Fruit fly (Drosophila melanogaster) whole organism, embryonic: ENCODE data around the gene Psa.
A peak's percentile ranks its signal among the peaks of the same experiment; 100 is the strongest.

Experiments
- Abd-B ChIP-seq: fragments of 200-800 bp; sonication (Bioruptor generic); optimal IDR thresholded peaks from 2 replicates; lab custom pipeline; 2018; ENCODE audit warnings: missing biosample characterization, mild to moderate bottlenecking, missing genetic modification characterization, moderate library complexity
- CG12299 ChIP-seq: fragments of 200-800 bp; sonication (Bioruptor generic); optimal IDR thresholded peaks from 2 replicates; lab custom pipeline; 2018; ENCODE audit warnings: missing biosample characterization, mild to moderate bottlenecking, missing genetic modification characterization
- CG13287 ChIP-seq: fragments of 200-800 bp; sonication (Bioruptor generic); IDR thresholded peaks from 2 replicates; pipeline ENCODE4 v1.3.6; 2022; ENCODE audit warnings: missing biosample characterization, missing genetic modification characterization; ENCODE audit not compliant: partially characterized antibody
- CG14441 ChIP-seq: fragments of 200-800 bp; sonication (Bioruptor generic); IDR thresholded peaks from 2 replicates; pipeline ENCODE4 v1.3.6; 2022; ENCODE audit warnings: missing biosample characterization, missing genetic modification characterization
- CG15011 ChIP-seq: fragments of 200-800 bp; sonication (Bioruptor generic); optimal IDR thresholded peaks from 3 replicates; lab custom pipeline; 2018; ENCODE audit warnings: missing biosample characterization, mild to moderate bottlenecking, missing genetic modification characterization
- CG15479 ChIP-seq: fragments of 200-800 bp; sonication (Bioruptor generic); optimal IDR thresholded peaks from 3 replicates; lab custom pipeline; 2019; ENCODE audit warnings: missing biosample characterization, mild to moderate bottlenecking, missing genetic modification characterization, moderate library complexity
- CG15696 ChIP-seq: fragments of 200-800 bp; sonication (Bioruptor generic); optimal IDR thresholded peaks from 2 replicates; lab custom pipeline; 2019; ENCODE audit warnings: missing biosample characterization, mild to moderate bottlenecking, missing genetic modification characterization, moderate library complexity
- CG17912 ChIP-seq: fragments of 200-800 bp; sonication (Bioruptor generic); optimal IDR thresholded peaks from 2 replicates; lab custom pipeline; 2018; ENCODE audit warnings: missing biosample characterization, mild to moderate bottlenecking, missing genetic modification characterization
- CG3065 ChIP-seq: fragments of 200-800 bp; sonication (Bioruptor generic); optimal IDR thresholded peaks from 2 replicates; lab custom pipeline; 2016; ENCODE audit warnings: missing biosample characterization, missing genetic modification characterization
- CG32772 ChIP-seq: fragments of 200-800 bp; sonication (Bioruptor generic); IDR thresholded peaks from 2 replicates; pipeline ENCODE4 v1.3.6; 2022; ENCODE audit warnings: missing biosample characterization, missing genetic modification characterization
- CG34422 ChIP-seq: fragments of 200-800 bp; sonication (Bioruptor generic); IDR thresholded peaks from 3 replicates; pipeline ENCODE4 v1.3.6; 2022; ENCODE audit warnings: missing biosample characterization, missing genetic modification characterization
- CG4360 ChIP-seq: fragments of 200-800 bp; sonication (Bioruptor generic); IDR thresholded peaks from 2 replicates; pipeline ENCODE4 v1.3.6; 2022; ENCODE audit warnings: missing biosample characterization, missing genetic modification characterization
- CG6254 ChIP-seq: fragments of 200-800 bp; sonication (Bioruptor generic); optimal IDR thresholded peaks from 3 replicates; lab custom pipeline; 2017; ENCODE audit warnings: mild to moderate bottlenecking, missing biosample characterization, missing genetic modification reagents, missing genetic modification characterization
- CG6689 ChIP-seq: fragments of 200-800 bp; sonication (Bioruptor generic); IDR thresholded peaks from 2 replicates; pipeline ENCODE4 v1.3.6; 2022; ENCODE audit warnings: missing biosample characterization, missing genetic modification characterization
- CG6765 ChIP-seq: fragments of 200-800 bp; sonication (Bioruptor generic); optimal IDR thresholded peaks from 3 replicates; lab custom pipeline; 2017; ENCODE audit warnings: missing biosample characterization, mild to moderate bottlenecking, missing genetic modification characterization
- CG6791 ChIP-seq: fragments of 200-800 bp; sonication (Bioruptor generic); IDR thresholded peaks from 3 replicates; pipeline ENCODE4 v1.3.6; 2022; ENCODE audit warnings: missing biosample characterization, missing genetic modification characterization; ENCODE audit not compliant: partially characterized antibody
- CG9609 ChIP-seq: fragments of 200-800 bp; sonication (Bioruptor generic); optimal IDR thresholded peaks from 3 replicates; lab custom pipeline; 2016; ENCODE audit warnings: missing biosample characterization, missing genetic modification characterization
- CG9817 ChIP-seq: fragments of 200-800 bp; sonication (Bioruptor generic); optimal IDR thresholded peaks from 2 replicates; lab custom pipeline; 2018; ENCODE audit warnings: missing biosample characterization, mild to moderate bottlenecking, missing genetic modification characterization, moderate library complexity
- Chrac-16 ChIP-seq: fragments of 200-800 bp; sonication (Bioruptor generic); optimal IDR thresholded peaks from 3 replicates; lab custom pipeline; 2016; ENCODE audit warnings: missing biosample characterization, missing genetic modification characterization
- D19B ChIP-seq: fragments of 200-800 bp; sonication (Bioruptor generic); optimal IDR thresholded peaks from 2 replicates; lab custom pipeline; 2017; ENCODE audit warnings: missing biosample characterization, mild to moderate bottlenecking, missing genetic modification characterization
- Deaf1 ChIP-seq: fragments of 200-800 bp; optimal IDR thresholded peaks from 3 replicates; lab custom pipeline; 2019; ENCODE audit warnings: missing biosample characterization, mild to moderate bottlenecking, missing genetic modification characterization, moderate library complexity
- HHEX ChIP-seq: fragments of 200-800 bp; sonication (Bioruptor generic); optimal IDR thresholded peaks from 3 replicates; lab custom pipeline; 2017; ENCODE audit warnings: missing biosample characterization, mild to moderate bottlenecking, missing genetic modification characterization, missing genetic modification reagents
- HLH3B ChIP-seq: fragments of 200-800 bp; sonication (Bioruptor generic); IDR thresholded peaks from 2 replicates; pipeline ENCODE4 v1.3.6; 2022; ENCODE audit warnings: missing biosample characterization, missing genetic modification characterization
- HLHmδ ChIP-seq: fragments of 200-800 bp; sonication (Bioruptor generic); optimal IDR thresholded peaks from 2 replicates; lab custom pipeline; 2018; ENCODE audit warnings: missing biosample characterization, mild to moderate bottlenecking, missing genetic modification characterization, moderate library complexity
- HmgZ ChIP-seq: fragments of 200-800 bp; sonication (Bioruptor generic); optimal IDR thresholded peaks from 2 replicates; lab custom pipeline; 2018; ENCODE audit warnings: missing biosample characterization, mild to moderate bottlenecking, missing genetic modification characterization
- Hr39 ChIP-seq: fragments of >200 bp; optimal IDR thresholded peaks from 2 replicates; lab custom pipeline; 2017
- Lpt ChIP-seq: fragments of >200 bp; optimal IDR thresholded peaks from 2 replicates; lab custom pipeline; 2018; ENCODE audit warnings: missing biosample characterization, missing genetic modification characterization
- MBD-R2 ChIP-seq: fragments of 200-800 bp; sonication (Bioruptor generic); IDR thresholded peaks from 2 replicates; pipeline ENCODE4 v1.3.6; 2022; ENCODE audit warnings: missing biosample characterization, missing genetic modification characterization
- MTF-1 ChIP-seq: fragments of 200-800 bp; sonication (Bioruptor generic); optimal IDR thresholded peaks from 2 replicates; lab custom pipeline; 2018; ENCODE audit warnings: missing biosample characterization, mild to moderate bottlenecking, missing genetic modification characterization, borderline replicate concordance
- Meics ChIP-seq: fragments of 200-800 bp; sonication (Bioruptor generic); optimal IDR thresholded peaks from 2 replicates; lab custom pipeline; 2017; ENCODE audit warnings: missing biosample characterization, mild to moderate bottlenecking, missing genetic modification characterization
- NfI ChIP-seq: fragments of 200-800 bp; sonication (Bioruptor generic); optimal IDR thresholded peaks from 3 replicates; lab custom pipeline; 2018; ENCODE audit warnings: missing biosample characterization, mild to moderate bottlenecking, missing genetic modification characterization, moderate library complexity
- Oli ChIP-seq: fragments of 200-800 bp; sonication (Bioruptor generic); optimal IDR thresholded peaks from 2 replicates; lab custom pipeline; 2018; ENCODE audit warnings: missing biosample characterization, mild to moderate bottlenecking, missing genetic modification characterization, moderate library complexity
- Pdp1 ChIP-seq, 2 experiments: fragments of 200-800 bp; sonication (Bioruptor generic); optimal IDR thresholded peaks; 3 replicates each; lab custom pipeline; 2016; ENCODE audit warnings: missing biosample characterization in 2 of 2, missing genetic modification characterization in 2 of 2, mild to moderate bottlenecking in 1 of 2, moderate library complexity in 1 of 2
- Ptx1 ChIP-seq: fragments of 200-800 bp; sonication (Bioruptor generic); IDR thresholded peaks from 2 replicates; pipeline ENCODE4 v1.3.6; 2022; ENCODE audit warnings: missing biosample characterization, missing genetic modification characterization
- Rx ChIP-seq: fragments of 200-800 bp; sonication (Bioruptor generic); IDR thresholded peaks from 2 replicates; pipeline ENCODE4 v1.3.6; 2022; ENCODE audit warnings: missing biosample characterization, missing genetic modification characterization
- Taf1 ChIP-seq: fragments of 200-800 bp; sonication (Bioruptor generic); IDR thresholded peaks from 2 replicates; pipeline ENCODE4 v1.3.6; 2022; ENCODE audit warnings: missing biosample characterization, missing genetic modification characterization
- Trl ChIP-seq, 3 experiments: fragments of >200 bp in 2 of 3; fragments of 200-800 bp in 1 of 3; sonication (Bioruptor generic) in 1 of 3; optimal IDR thresholded peaks; 2 replicates in 1 of 3; 3 replicates in 2 of 3; lab custom pipeline; 2016 to 2017; ENCODE audit warnings: missing biosample characterization in 1 of 3, missing genetic modification characterization in 1 of 3
- aop ChIP-seq: fragments of 200-800 bp; sonication (Bioruptor generic); IDR thresholded peaks from 2 replicates; pipeline ENCODE4 v1.3.6; 2022; ENCODE audit warnings: missing biosample characterization, missing genetic modification characterization
- esg ChIP-seq: fragments of 200-800 bp; sonication (Bioruptor generic); conservative IDR thresholded peaks from 2 replicates; pipeline ENCODE4 v1.3.6; 2022; ENCODE audit warnings: missing biosample characterization, missing genetic modification characterization
- exex ChIP-seq: fragments of 200-800 bp; sonication (Bioruptor generic); optimal IDR thresholded peaks from 4 replicates; lab custom pipeline; 2018; ENCODE audit warnings: missing biosample characterization, mild to moderate bottlenecking, missing genetic modification characterization, moderate library complexity
- hkb ChIP-seq, 2 experiments: fragments of 200-800 bp in 1 of 2; fragments of >200 bp in 1 of 2; sonication (Bioruptor generic) in 1 of 2; IDR thresholded peaks in 1 of 2; optimal IDR thresholded peaks in 1 of 2; 2 replicates each; pipeline versions ENCODE4 v1.3.6 to Lab custom; 2017 to 2022; ENCODE audit warnings: missing biosample characterization in 1 of 2, missing genetic modification characterization in 1 of 2
- klu ChIP-seq: fragments of 200-800 bp; sonication (Bioruptor generic); IDR thresholded peaks from 2 replicates; pipeline ENCODE4 v1.3.6; 2022; ENCODE audit warnings: missing biosample characterization, missing genetic modification characterization
- maf-S ChIP-seq: fragments of 200-800 bp; sonication (Bioruptor generic); optimal IDR thresholded peaks from 2 replicates; lab custom pipeline; 2016; ENCODE audit warnings: missing biosample characterization, missing genetic modification characterization
- nerfin-1 ChIP-seq: fragments of 200-800 bp; sonication (Bioruptor generic); optimal IDR thresholded peaks from 3 replicates; lab custom pipeline; 2019; ENCODE audit warnings: missing biosample characterization, mild to moderate bottlenecking, missing genetic modification characterization, moderate library complexity
- otp ChIP-seq: fragments of 200-800 bp; sonication (Bioruptor generic); IDR thresholded peaks from 3 replicates; pipeline ENCODE4, ENCODE4 v1.3.6; 2022; ENCODE audit warnings: missing biosample characterization, missing genetic modification characterization
- pum ChIP-seq: fragments of 200-800 bp; sonication (Bioruptor generic); optimal IDR thresholded peaks from 2 replicates; lab custom pipeline; 2016; ENCODE audit warnings: missing biosample characterization, missing genetic modification characterization
- toy ChIP-seq: fragments of 200-800 bp; sonication (Bioruptor generic); IDR thresholded peaks from 2 replicates; pipeline ENCODE4 v1.3.6; 2022; ENCODE audit warnings: missing biosample characterization, missing genetic modification characterization
- ttk ChIP-seq: fragments of 200-800 bp; sonication (Bioruptor generic); IDR thresholded peaks from 2 replicates; pipeline ENCODE4 v2.1.2; 2022; ENCODE audit warnings: missing biosample characterization, missing genetic modification characterization

Psa gene

DNA sequence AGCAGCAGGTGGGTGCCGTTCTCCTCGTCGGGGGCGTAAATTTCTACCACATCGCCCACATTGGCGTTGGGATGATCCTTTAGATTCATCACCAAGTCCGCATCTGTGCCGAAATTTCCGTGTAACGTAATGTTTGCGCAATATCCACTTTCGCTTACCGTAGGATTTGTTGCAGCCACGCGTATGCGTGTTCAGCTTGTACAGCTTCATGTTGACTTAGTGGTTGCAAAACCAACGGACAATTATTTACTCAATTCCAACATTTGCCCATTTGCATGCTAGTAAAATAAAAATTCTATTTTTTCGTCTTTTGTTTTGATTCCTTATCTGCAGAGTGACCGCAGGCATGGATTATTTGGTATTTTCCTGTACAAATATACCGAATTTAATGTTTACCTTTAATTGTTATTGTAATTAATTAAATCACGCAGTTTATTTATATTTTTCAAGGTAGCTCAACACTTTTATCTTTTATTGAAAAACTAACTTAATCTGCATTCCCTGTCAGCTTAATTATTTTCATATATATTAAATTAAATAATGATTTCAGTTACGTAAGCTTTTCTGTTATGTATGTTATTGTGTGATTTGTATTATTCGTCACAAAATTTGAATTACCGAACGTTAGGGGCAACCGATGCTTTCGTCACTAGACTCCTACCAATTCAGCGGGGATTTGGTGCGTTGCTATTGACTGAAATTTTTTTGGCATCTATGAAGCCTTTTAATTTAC is 31.2 kb downstream of the Psa start, which contains the start of gene Iml1 (continued):
- TF ChIP-seq CG6254 (GFP tag; lab: Kevin White, UChicago) = peak; percentile 68
- peak; percentile 11 for TF ChIP-seq Oli (tag; lab: Kevin White, UChicago)
- peak; percentile 27 for TF ChIP-seq klu
- no peak for TF ChIP-seq CG15011 (GFP tag; lab: Kevin White, UChicago)
- peak; percentile 30 for TF ChIP-seq CG12299 (tag; lab: Kevin White, UChicago)
- TF ChIP-seq Hr39 (lab: Kevin White, UChicago) = no peak
- peak; percentile 60 for TF ChIP-seq nerfin-1 (tag; lab: Kevin White, UChicago)
- 0 out of 2 replicates have a peak, but pooled peaks have one; percentile 23 for TF ChIP-seq ttk (GFP tag; lab: Robert Waterston, UW)
- peak; percentile 31; the same call in 1 of the 2 replicates for TF ChIP-seq CG4360
- peak; percentile 61 for TF ChIP-seq CG15479 (GFP tag; lab: Kevin White, UChicago)
- peak; percentile 60 for TF ChIP-seq CG14441 (GFP tag; lab: Robert Waterston, UW)
- TF ChIP-seq CG17912 (GFP tag; lab: Kevin White, UChicago) = no peak
- 0 out of 2 replicates have a peak, but pooled peaks have one; percentile 14 for TF ChIP-seq Rx (GFP tag; lab: Robert Waterston, UW)
- TF ChIP-seq toy = 0 out of 2 replicates have a peak, but pooled peaks have one; percentile 14
- no peak for TF ChIP-seq aop (GFP tag; lab: Robert Waterston, UW)
- TF ChIP-seq CG9609 (GFP tag; lab: Kevin White, UChicago) = no peak
- TF ChIP-seq CG3065 (GFP tag; lab: Kevin White, UChicago) = no peak
- TF ChIP-seq Meics = peak; percentile 100
- peak; percentile 33 to 84 for TF ChIP-seq Pdp1 (GFP tag; optimal IDR thresholded peaks at IDR 0.05; lab: Kevin White, UChicago)
- peak; percentile 25; the same call in 1 of the 2 replicates for TF ChIP-seq CG13287 (GFP tag; lab: Robert Waterston, UW)
- TF ChIP-seq hkb (optimal IDR thresholded peaks at IDR 0.05; lab: Kevin White, UChicago) = no peak
- peak; percentile 33; the same call in 1 of the 2 replicates for TF ChIP-seq hkb (GFP tag; IDR thresholded peaks at IDR 0.05; lab: Robert Waterston, UW)
- peak; percentile 61 for TF ChIP-seq Abd-B (GFP tag; lab: Kevin White, UChicago)
- TF ChIP-seq esg (GFP tag; lab: Robert Waterston, UW) = 0 out of 2 replicates have a peak, but pooled peaks have one; percentile 29
- no peak for TF ChIP-seq CG6765 (GFP tag; lab: Kevin White, UChicago)
- TF ChIP-seq otp (GFP tag; lab: Robert Waterston, UW) = no peak
- no peak for TF ChIP-seq HLH3B (GFP tag; lab: Robert Waterston, UW)
- TF ChIP-seq CG34422 (GFP tag; lab: Robert Waterston, UW) = peak; percentile 53; the same call in 1 of the 3 replicates
- peak; percentile 17 for TF ChIP-seq NfI
- TF ChIP-seq Chrac-16 = peak; percentile 10
- TF ChIP-seq CG6791 = no peak
- TF ChIP-seq exex (tag; lab: Kevin White, UChicago) = peak; percentile 49
- no peak for TF ChIP-seq MTF-1 (GFP tag; lab: Kevin White, UChicago)
- TF ChIP-seq CG15696 (tag; lab: Kevin White, UChicago) = peak; percentile 6
- no peak for TF ChIP-seq HmgZ
- no peak for TF ChIP-seq D19B (GFP tag; lab: Kevin White, UChicago)
- TF ChIP-seq pum = no peak
- TF ChIP-seq CG6689 = peak; percentile 85
- peak; percentile 75 for TF ChIP-seq Ptx1 (GFP tag; lab: Robert Waterston, UW)
- TF ChIP-seq HLHmδ = no peak
- TF ChIP-seq CG32772 = peak; percentile 49
- no peak for TF ChIP-seq Trl (optimal IDR thresholded peaks at IDR 0.05; lab: Kevin White, UChicago)
- TF ChIP-seq Trl (GFP tag; optimal IDR thresholded peaks at IDR 0.05; lab: Kevin White, UChicago) = peak; percentile 32
- no peak for TF ChIP-seq Deaf1 (tag; lab: Kevin White, UChicago)
- peak; percentile 8 for TF ChIP-seq CG9817
- no peak for TF ChIP-seq HHEX
- TF ChIP-seq maf-S (GFP tag; lab: Kevin White, UChicago) = no peak
- no peak for TF ChIP-seq Lpt (GFP tag; lab: Kevin White, UChicago)
- peak; percentile 65; the same call in 1 of the 2 replicates for TF ChIP-seq MBD-R2
- TF ChIP-seq Taf1 (GFP tag; lab: Robert Waterston, UW) = 0 out of 2 replicates have a peak, but pooled peaks have one; percentile 17
